Worm (Caenorhabditis elegans): ENCODE data around the gene srr-7.

The srr-7 gene

DNA sequence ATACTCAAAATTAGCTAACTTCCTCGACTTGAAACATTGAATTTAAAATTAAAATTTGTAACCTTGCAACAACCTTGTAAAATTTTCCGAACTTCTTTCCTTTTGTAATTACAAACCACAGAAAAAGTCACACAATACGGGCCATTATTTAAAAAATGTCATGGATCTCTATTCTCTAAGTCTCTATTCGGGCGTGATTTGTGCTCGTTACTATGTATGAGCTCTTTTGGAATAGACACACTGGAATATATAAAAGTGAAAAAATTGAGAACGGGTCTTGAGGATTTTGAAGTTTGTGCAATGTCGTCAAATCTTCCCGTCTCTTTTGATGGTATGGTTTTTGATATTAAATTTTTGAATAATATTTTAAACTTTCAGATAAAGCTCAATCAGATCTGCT lies at the start of gene srr-7:
TSS of gene srr-7 (plus strand) at position 301 of the 400 bp plus-strand sequence.
- TF ChIP-seq cnd-1 (tag; optimal IDR thresholded peaks at IDR 0.05), result no peak
- TF ChIP-seq lsy-2 (tag; optimal IDR thresholded peaks at IDR 0.05), result no peak
- TF ChIP-seq nhr-237 (tag; optimal IDR thresholded peaks at IDR 0.05), result no peak
- no peak for TF ChIP-seq elt-1 (tag; optimal IDR thresholded peaks at IDR 0.05; ENCODE audit: borderline replicate concordance, insufficient read depth)
- no peak for TF ChIP-seq nhr-28 (tag; optimal IDR thresholded peaks at IDR 0.05)
- no peak for TF ChIP-seq nhr-2 (tag; optimal IDR thresholded peaks at IDR 0.05)
- TF ChIP-seq ztf-11 (tag; optimal IDR thresholded peaks at IDR 0.05), result no peak
- TF ChIP-seq sptf-1 (tag; optimal IDR thresholded peaks at IDR 0.05), result no peak
- TF ChIP-seq drap-1 (GFP tag; optimal IDR thresholded peaks at IDR 0.05), result no peak
- TF ChIP-seq ham-2 (GFP tag; optimal IDR thresholded peaks at IDR 0.05), result no peak
- no peak for TF ChIP-seq mab-5 (tag; optimal IDR thresholded peaks at IDR 0.05)
- TF ChIP-seq zip-8 (tag; optimal IDR thresholded peaks at IDR 0.05), result no peak

DNA sequence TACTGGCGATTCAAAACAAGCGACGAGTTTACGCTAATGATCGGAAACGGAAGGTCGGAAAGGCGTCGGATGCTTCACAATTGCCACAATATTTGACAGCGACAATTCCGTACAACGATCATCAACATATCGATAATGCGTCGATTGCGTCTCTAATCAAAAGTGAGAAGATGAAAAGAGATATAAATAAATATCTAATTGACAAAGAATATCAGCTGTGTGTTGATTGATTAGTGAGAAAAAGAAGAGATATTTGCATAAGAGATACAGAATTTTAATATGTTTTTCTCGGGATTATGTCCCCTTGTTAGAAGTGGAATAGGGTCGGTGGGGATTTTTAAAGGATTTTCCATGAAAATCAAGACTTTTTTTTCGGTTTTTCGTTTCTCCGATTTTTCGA lies 49.5 kb upstream of the srr-7 start:
- TF ChIP-seq snpc-4 (tag; optimal IDR thresholded peaks at IDR 0.05) (no peak), flh-1 (GFP tag; optimal IDR thresholded peaks at IDR 0.05) (no peak), blmp-1 (tag; optimal IDR thresholded peaks at IDR 0.05) (no peak), unc-62 (GFP tag; optimal IDR thresholded peaks at IDR 0.05) (peak; percentile 82), mab-5 (tag; optimal IDR thresholded peaks at IDR 0.05) (peak; percentile 16), ham-2 (GFP tag; optimal IDR thresholded peaks at IDR 0.05) (no peak), ztf-11 (tag; optimal IDR thresholded peaks at IDR 0.05) (no peak), unc-120 (tag; optimal IDR thresholded peaks at IDR 0.05; ENCODE audit: poor library complexity, severe bottlenecking) (peak; percentile 19), nhr-28 (tag; optimal IDR thresholded peaks at IDR 0.05) (no peak), nhr-2 (tag; optimal IDR thresholded peaks at IDR 0.05) (no peak)

DNA sequence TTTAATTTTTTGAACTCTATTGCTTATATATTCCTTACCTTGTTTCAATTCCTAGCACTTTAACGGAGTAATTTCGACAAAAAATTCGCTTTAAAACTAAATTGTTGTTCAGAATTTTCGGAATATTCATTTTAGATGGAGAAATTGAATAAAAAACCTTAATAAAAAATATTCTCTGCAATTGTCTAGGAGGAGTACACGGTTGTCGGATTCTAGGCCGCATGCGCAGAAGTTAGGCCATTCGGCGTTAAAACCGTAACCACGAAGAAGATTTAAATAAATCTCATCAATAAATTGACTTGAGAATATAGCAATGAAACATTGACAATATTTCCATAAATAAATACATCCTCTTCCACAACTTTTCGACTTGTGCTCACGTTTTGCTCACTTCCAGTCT lies 45.8 kb upstream of the srr-7 start, which contains the start of the genes C01G10.10 and C01G10.9:
TSS of gene C01G10.10 (minus strand) at position 151 of the 400 bp plus-strand sequence.
TSS of gene C01G10.9 (plus strand) at position 240 of the 400 bp plus-strand sequence.
- no peak for TF ChIP-seq elt-3 (tag; optimal IDR thresholded peaks at IDR 0.05)
- TF ChIP-seq ceh-39 (tag; optimal IDR thresholded peaks at IDR 0.05), result no peak
- TF ChIP-seq ces-1 (GFP tag; optimal IDR thresholded peaks at IDR 0.05), result peak; percentile 8
- TF ChIP-seq cnd-1 (tag; optimal IDR thresholded peaks at IDR 0.05), result peak; percentile 3
- TF ChIP-seq ceh-83 (GFP tag; optimal IDR thresholded peaks at IDR 0.05), result no peak
- TF ChIP-seq drap-1 (GFP tag; optimal IDR thresholded peaks at IDR 0.05), result peak; percentile 37
- TF ChIP-seq lsy-2 (tag; optimal IDR thresholded peaks at IDR 0.05), result peak; percentile 41

DNA sequence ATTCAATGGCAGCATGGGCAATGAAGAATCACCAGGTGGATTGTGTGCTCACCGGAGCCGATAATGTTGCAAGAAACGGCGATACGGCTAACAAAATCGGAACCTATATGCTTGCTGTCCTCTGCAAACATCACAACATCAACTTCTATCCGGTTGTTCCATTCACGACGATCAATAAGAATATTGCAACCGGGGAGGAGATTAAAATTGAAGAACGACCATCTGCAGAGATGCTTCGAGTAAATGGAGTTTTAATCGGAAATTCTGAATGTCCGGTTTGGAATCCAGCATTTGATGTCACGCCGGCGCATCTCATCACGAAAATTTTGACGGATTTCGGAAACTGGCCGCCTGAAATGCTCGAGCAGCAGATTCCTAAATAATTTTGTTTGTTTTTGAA lies 44.4 kb upstream of the srr-7 start:
- TF ChIP-seq elt-3 (tag; optimal IDR thresholded peaks at IDR 0.05) (no peak), M03D4.4 (tag; optimal IDR thresholded peaks at IDR 0.05) (no peak), bed-3 (GFP tag; optimal IDR thresholded peaks at IDR 0.05) (no peak), mep-1 (tag; optimal IDR thresholded peaks at IDR 0.05) (no peak), nhr-2 (tag; optimal IDR thresholded peaks at IDR 0.05) (no peak), lin-13 (tag; optimal IDR thresholded peaks at IDR 0.05) (no peak), zip-8 (tag; optimal IDR thresholded peaks at IDR 0.05) (no peak)

DNA sequence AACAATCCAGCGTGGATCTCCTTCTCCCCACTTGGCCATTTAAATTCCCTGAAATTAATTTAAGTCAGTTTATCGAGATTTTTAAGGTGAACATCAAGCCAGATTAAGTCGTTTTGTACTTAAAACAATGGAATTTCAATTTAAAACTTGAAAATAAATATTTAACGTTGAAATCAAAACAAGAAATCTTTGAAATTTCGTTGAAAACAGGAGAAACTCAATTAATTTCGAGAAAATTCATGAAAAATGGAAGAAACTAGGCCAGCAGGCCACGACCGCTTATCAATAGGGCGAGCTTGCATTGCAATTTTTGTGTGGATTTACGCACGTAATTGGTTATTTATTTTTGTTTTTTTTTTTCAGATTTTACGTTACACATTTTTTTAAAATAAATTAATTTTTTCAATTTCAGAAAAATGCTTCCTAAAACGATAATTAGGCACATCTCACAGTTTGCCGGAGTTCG lies 42.7 kb upstream of the srr-7 start, which contains the start of the genes ahsa-1 and C01G10.7:
TSS of gene ahsa-1 (minus strand) at position 51 of the 466 bp plus-strand sequence.
TSS of gene C01G10.7 (plus strand) at position 413 of the 466 bp plus-strand sequence.
- TF ChIP-seq ztf-11 (tag; optimal IDR thresholded peaks at IDR 0.05), result no peak
- no peak for TF ChIP-seq ceh-83 (GFP tag; optimal IDR thresholded peaks at IDR 0.05)
- TF ChIP-seq sem-2 (GFP tag; optimal IDR thresholded peaks at IDR 0.05), result no peak
- TF ChIP-seq mep-1 (tag; optimal IDR thresholded peaks at IDR 0.05), result peak; percentile 87
- peak; percentile 2 for TF ChIP-seq hlh-1 (tag; optimal IDR thresholded peaks at IDR 0.05)
- TF ChIP-seq snpc-4 (tag; optimal IDR thresholded peaks at IDR 0.05), result no peak
- no peak for TF ChIP-seq nhr-76 (tag; optimal IDR thresholded peaks at IDR 0.05)
- TF ChIP-seq lin-13 (tag; optimal IDR thresholded peaks at IDR 0.05), result peak; percentile 44
- TF ChIP-seq ces-1 (GFP tag; optimal IDR thresholded peaks at IDR 0.05), result peak; percentile 97
- TF ChIP-seq mls-2 (tag; optimal IDR thresholded peaks at IDR 0.05), result peak; percentile 39
- peak; percentile 70 for TF ChIP-seq drap-1 (GFP tag; optimal IDR thresholded peaks at IDR 0.05)
- TF ChIP-seq lsy-2 (tag; optimal IDR thresholded peaks at IDR 0.05), result peak; percentile 73
- TF ChIP-seq nhr-12 (tag; optimal IDR thresholded peaks at IDR 0.05), result no peak
- TF ChIP-seq elt-3 (tag; optimal IDR thresholded peaks at IDR 0.05), result no peak
- peak; percentile 44 for TF ChIP-seq M03D4.4 (tag; optimal IDR thresholded peaks at IDR 0.05)
- no peak for TF ChIP-seq zip-8 (tag; optimal IDR thresholded peaks at IDR 0.05)
- TF ChIP-seq sptf-1 (tag; optimal IDR thresholded peaks at IDR 0.05), result peak; percentile 70
- no peak for TF ChIP-seq unc-62 (GFP tag; optimal IDR thresholded peaks at IDR 0.05)
- TF ChIP-seq flh-1 (GFP tag; optimal IDR thresholded peaks at IDR 0.05), result no peak
- TF ChIP-seq nhr-2 (tag; optimal IDR thresholded peaks at IDR 0.05), result no peak
- peak; percentile 56 for TF ChIP-seq lin-32 (GFP tag; optimal IDR thresholded peaks at IDR 0.05)
- peak; percentile 46 for TF ChIP-seq pha-4 (tag; optimal IDR thresholded peaks at IDR 0.05)
- no peak for TF ChIP-seq blmp-1 (tag; optimal IDR thresholded peaks at IDR 0.05)
- TF ChIP-seq cnd-1 (tag; optimal IDR thresholded peaks at IDR 0.05), result no peak
- peak; percentile 70 for TF ChIP-seq ceh-43 (GFP tag; optimal IDR thresholded peaks at IDR 0.05)
- no peak for TF ChIP-seq ham-2 (GFP tag; optimal IDR thresholded peaks at IDR 0.05)
- peak; percentile 61 for TF ChIP-seq mab-5 (tag; optimal IDR thresholded peaks at IDR 0.05)
- TF ChIP-seq tbx-8 (GFP tag; optimal IDR thresholded peaks at IDR 0.05), result no peak
- no peak for TF ChIP-seq nhr-28 (tag; optimal IDR thresholded peaks at IDR 0.05)
- peak; percentile 73 for TF ChIP-seq ceh-39 (tag; optimal IDR thresholded peaks at IDR 0.05)
- no peak for TF ChIP-seq bed-3 (GFP tag; optimal IDR thresholded peaks at IDR 0.05)
- TF ChIP-seq elt-1 (tag; optimal IDR thresholded peaks at IDR 0.05; ENCODE audit: borderline replicate concordance, insufficient read depth), result no peak
- TF ChIP-seq nhr-237 (tag; optimal IDR thresholded peaks at IDR 0.05), result peak; percentile 90
- TF ChIP-seq unc-39 (tag; optimal IDR thresholded peaks at IDR 0.05), result no peak
- TF ChIP-seq unc-120 (tag; optimal IDR thresholded peaks at IDR 0.05; ENCODE audit: poor library complexity, severe bottlenecking), result no peak
